Worm (Caenorhabditis elegans): Measurements from ENCODE around the gene srw-90.

DNA sequence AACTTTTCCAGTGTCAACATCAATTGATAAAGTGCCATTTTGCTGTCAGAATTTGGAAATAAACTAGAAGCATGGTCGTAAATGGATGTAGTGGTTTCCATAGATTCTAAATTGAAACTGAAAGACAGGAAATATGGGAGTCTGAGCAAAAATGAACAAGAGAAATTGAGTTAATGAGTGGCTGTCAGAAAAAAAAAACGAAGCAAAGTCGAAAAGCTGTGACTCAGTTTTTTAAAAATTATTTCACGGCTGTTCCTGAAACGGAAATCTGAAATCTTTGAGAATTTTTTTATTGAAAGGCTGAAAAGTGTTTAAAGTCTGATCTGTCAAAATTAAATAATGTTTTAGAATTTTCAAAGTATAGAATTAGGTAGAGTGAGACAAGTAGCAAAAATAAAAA, 23.6 kb upstream of the srw-90 start, which contains the start of gene srw-98:
- no peak for TF ChIP-seq unc-55 (GFP tag; optimal IDR thresholded peaks at IDR 0.05)
- no peak for TF ChIP-seq C34F6.9 (tag; optimal IDR thresholded peaks at IDR 0.05)
- TF ChIP-seq peb-1 (tag; optimal IDR thresholded peaks at IDR 0.05) = no peak
- TF ChIP-seq aly-2 (tag; optimal IDR thresholded peaks at IDR 0.05) = no peak
- TF ChIP-seq mdl-1 (tag; optimal IDR thresholded peaks at IDR 0.05) = no peak
- no peak for TF ChIP-seq nhr-12 (tag; optimal IDR thresholded peaks at IDR 0.05)
- no peak for TF ChIP-seq nhr-21 (tag; optimal IDR thresholded peaks at IDR 0.05)
- no peak for TF ChIP-seq nhr-237 (tag; optimal IDR thresholded peaks at IDR 0.05)
- TF ChIP-seq lin-13 (GFP tag; optimal IDR thresholded peaks at IDR 0.05) = no peak
- TF ChIP-seq sma-9 (GFP tag; optimal IDR thresholded peaks at IDR 0.05) = no peak
- no peak for TF ChIP-seq sma-9 (tag; optimal IDR thresholded peaks at IDR 0.05)
- TF ChIP-seq alr-1 (tag; optimal IDR thresholded peaks at IDR 0.05) = no peak
